Worm (Caenorhabditis elegans) whole organism, young adult: ENCODE data around the gene flp-16.

Source experiments
- B0019.2 ChIP-seq: fragments of 200-800 bp; sonication (Bioruptor generic); conservative IDR thresholded peaks from 2 replicates; pipeline ENCODE4 v1.3.6; 2022; ENCODE audit warnings: missing genetic modification reagents, missing genetic modification characterization, missing compliant biosample characterization
- C06A6.2 ChIP-seq: fragments of 200-800 bp; sonication (Bioruptor generic); conservative IDR thresholded peaks from 2 replicates; pipeline ENCODE4 v1.3.6; 2022; ENCODE audit warnings: missing genetic modification characterization, missing compliant biosample characterization
- C17E4.6 ChIP-seq: fragments of 200-800 bp; sonication (Bioruptor generic); IDR thresholded peaks from 2 replicates; pipeline ENCODE4 v1.3.6; 2022; ENCODE audit warnings: missing genetic modification reagents, missing genetic modification characterization, missing compliant biosample characterization
- F10E7.11 ChIP-seq: sonication (generic microtip); optimal IDR thresholded peaks from 2 replicates; lab custom pipeline; 2017; ENCODE audit warnings: mild to moderate bottlenecking, missing genetic modification characterization, moderate library complexity, missing compliant biosample characterization
- F22D6.2 ChIP-seq: sonication (generic microtip); optimal IDR thresholded peaks from 2 replicates; lab custom pipeline; 2016; ENCODE audit warnings: mild to moderate bottlenecking, missing genetic modification characterization, missing compliant biosample characterization
- F37B4.10 ChIP-seq: fragments of 200-800 bp; sonication (Bioruptor generic); IDR thresholded peaks from 2 replicates; pipeline ENCODE4 v1.3.6; 2022; ENCODE audit warnings: missing genetic modification characterization, missing compliant biosample characterization
- F39B2.1 ChIP-seq: fragments of 200-800 bp; sonication (Bioruptor generic); IDR thresholded peaks from 2 replicates; pipeline ENCODE4 v1.3.6; 2022; ENCODE audit warnings: missing genetic modification reagents, missing genetic modification characterization, missing compliant biosample characterization
- F49E8.2 ChIP-seq: sonication (generic microtip); optimal IDR thresholded peaks from 3 replicates; lab custom pipeline; 2017; ENCODE audit warnings: missing genetic modification characterization, mild to moderate bottlenecking, missing compliant biosample characterization, antibody characterized with exemption, moderate library complexity; ENCODE audit not compliant: insufficient read depth
- F55B11.4 ChIP-seq: sonication (generic microtip); optimal IDR thresholded peaks from 2 replicates; lab custom pipeline; 2016; ENCODE audit warnings: missing compliant biosample characterization, missing genetic modification characterization, borderline replicate concordance; ENCODE audit not compliant: insufficient read depth
- K11D2.4 ChIP-seq: fragments of 200-800 bp; sonication (Bioruptor generic); IDR thresholded peaks from 2 replicates; pipeline ENCODE4 v1.3.6; 2022; ENCODE audit warnings: missing genetic modification reagents, missing genetic modification characterization, missing compliant biosample characterization
- K12H6.12 ChIP-seq: fragments of 200-800 bp; sonication (Bioruptor generic); optimal IDR thresholded peaks from 2 replicates; lab custom pipeline; 2018; ENCODE audit warnings: mild to moderate bottlenecking, missing genetic modification characterization, missing compliant biosample characterization
- Y53F4B.3 ChIP-seq: fragments of 200-800 bp; sonication (Bioruptor generic); IDR thresholded peaks from 2 replicates; pipeline ENCODE4 v1.3.6; 2022; ENCODE audit warnings: missing genetic modification reagents, missing genetic modification characterization, missing compliant biosample characterization
- Y95B8A.8 ChIP-seq: fragments of 200-800 bp; sonication (Bioruptor generic); IDR thresholded peaks from 2 replicates; pipeline ENCODE4 v1.3.6; 2022; ENCODE audit warnings: missing genetic modification reagents, missing genetic modification characterization, missing compliant biosample characterization
- attf-3 ChIP-seq: fragments of 200-800 bp; sonication (Bioruptor generic); conservative IDR thresholded peaks from 2 replicates; pipeline ENCODE4 v1.3.6; 2022; ENCODE audit warnings: missing genetic modification reagents, missing genetic modification characterization, missing compliant biosample characterization
- attf-6 ChIP-seq: fragments of 200-800 bp; sonication (Bioruptor generic); IDR thresholded peaks from 2 replicates; pipeline ENCODE4 v1.3.6; 2022; ENCODE audit warnings: missing genetic modification reagents, missing genetic modification characterization, missing compliant biosample characterization
- ceh-100 ChIP-seq: fragments of 200-800 bp; sonication (Bioruptor generic); IDR thresholded peaks from 2 replicates; pipeline ENCODE4 v1.3.6; 2022; ENCODE audit warnings: missing genetic modification reagents, missing genetic modification characterization, missing compliant biosample characterization
- ceh-79 ChIP-seq: sonication (generic microtip); optimal IDR thresholded peaks from 2 replicates; lab custom pipeline; 2017; ENCODE audit warnings: mild to moderate bottlenecking, missing genetic modification characterization, missing compliant biosample characterization
- chd-7 ChIP-seq: sonication (generic microtip); optimal IDR thresholded peaks from 2 replicates; lab custom pipeline; 2016; ENCODE audit warnings: mild to moderate bottlenecking, missing genetic modification characterization, moderate library complexity, missing compliant biosample characterization
- die-1 ChIP-seq: sonication (generic microtip); optimal IDR thresholded peaks from 2 replicates; lab custom pipeline; 2016; ENCODE audit warnings: missing genotype, mild to moderate bottlenecking, missing genetic modification characterization, missing compliant biosample characterization
- dpff-1 ChIP-seq: sonication (generic microtip); optimal IDR thresholded peaks from 2 replicates; lab custom pipeline; 2017; ENCODE audit warnings: mild to moderate bottlenecking, missing genetic modification characterization, missing compliant biosample characterization
- dpl-1 ChIP-seq: fragments of 150-350 bp; optimal IDR thresholded peaks from 2 replicates; lab custom pipeline; 2014; ENCODE audit warnings: missing biosample characterization, missing genetic modification reagents, missing genetic modification characterization
- egl-44 ChIP-seq: fragments of 200-800 bp; sonication (Bioruptor generic); IDR thresholded peaks from 2 replicates; pipeline ENCODE4 v1.3.6; 2022; ENCODE audit warnings: missing genetic modification reagents, missing genetic modification characterization, missing compliant biosample characterization
- ets-4 ChIP-seq: fragments of 200-800 bp; sonication (Bioruptor generic); optimal IDR thresholded peaks from 2 replicates; lab custom pipeline; 2018; ENCODE audit warnings: mild to moderate bottlenecking, missing genetic modification characterization, missing compliant biosample characterization
- hmg-1.2 ChIP-seq: fragments of 200-800 bp; sonication (Bioruptor generic); IDR thresholded peaks from 2 replicates; pipeline ENCODE4 v1.3.6; 2022; ENCODE audit warnings: missing genetic modification reagents, missing genetic modification characterization, missing compliant biosample characterization
- hsf-1 ChIP-seq: fragments of 200-800 bp; sonication (Bioruptor generic); IDR thresholded peaks from 2 replicates; pipeline ENCODE4 v1.3.6; 2022; ENCODE audit warnings: missing genetic modification reagents, missing genetic modification characterization, missing compliant biosample characterization
- lag-1 ChIP-seq: fragments of 200-800 bp; sonication (Bioruptor generic); IDR thresholded peaks from 2 replicates; pipeline ENCODE4 v1.3.6; 2022; ENCODE audit warnings: missing genetic modification reagents, missing genetic modification characterization, missing compliant biosample characterization
- lin-40 ChIP-seq: sonication (generic microtip); optimal IDR thresholded peaks from 2 replicates; lab custom pipeline; 2016; ENCODE audit warnings: missing genetic modification characterization, mild to moderate bottlenecking, missing compliant biosample characterization, missing genotype, missing genetic modification reagents
- lsl-1 ChIP-seq: fragments of 200-800 bp; sonication (Bioruptor generic); optimal IDR thresholded peaks from 2 replicates; lab custom pipeline; 2018; ENCODE audit warnings: mild to moderate bottlenecking, missing genetic modification characterization, moderate library complexity, missing compliant biosample characterization
- lsy-27 ChIP-seq: sonication (generic microtip); optimal IDR thresholded peaks from 2 replicates; lab custom pipeline; 2017; ENCODE audit warnings: missing genetic modification characterization, mild to moderate bottlenecking, missing compliant biosample characterization, antibody characterized with exemption, missing genotype, borderline replicate concordance; ENCODE audit not compliant: insufficient read depth
- madf-10 ChIP-seq: sonication (generic microtip); optimal IDR thresholded peaks from 2 replicates; lab custom pipeline; 2016; ENCODE audit warnings: mild to moderate bottlenecking, missing genetic modification characterization, missing compliant biosample characterization
- mel-28 ChIP-seq: sonication (generic microtip); optimal IDR thresholded peaks from 2 replicates; lab custom pipeline; 2016; ENCODE audit warnings: borderline replicate concordance, mild to moderate bottlenecking, missing genetic modification characterization, missing compliant biosample characterization
- pha-4 ChIP-seq: fragments of 150-350 bp; sonication (generic microtip); optimal IDR thresholded peaks from 2 replicates; lab custom pipeline; 2014; ENCODE audit warnings: missing biosample characterization, missing genetic modification reagents, missing genetic modification characterization
- rcor-1 ChIP-seq: fragments of 200-800 bp; sonication (Bioruptor generic); IDR thresholded peaks from 2 replicates; pipeline ENCODE4 v1.3.6; 2022; ENCODE audit warnings: missing genetic modification reagents, missing genetic modification characterization, missing compliant biosample characterization
- rec-8 ChIP-seq, 2 experiments: sonication (generic microtip); optimal IDR thresholded peaks; 2 replicates each; lab custom pipeline; 2016; ENCODE audit warnings: mild to moderate bottlenecking in 2 of 2, missing genetic modification characterization in 2 of 2, missing genetic modification reagents in 2 of 2, missing genotype in 2 of 2, missing biosample characterization in 1 of 2, missing compliant biosample characterization in 1 of 2, moderate library complexity in 1 of 2
- rpc-1 ChIP-seq, 2 experiments: fragments of 150-350 bp in 1 of 2; sonication (generic microtip) in 1 of 2; optimal IDR thresholded peaks; 2 replicates each; lab custom pipeline; 2014 to 2018; ENCODE audit warnings: missing biosample characterization in 1 of 2, missing genetic modification characterization in 1 of 2, missing genetic modification reagents in 1 of 2, missing genotype in 1 of 2
- sea-2 ChIP-seq: fragments of 200-800 bp; sonication (Bioruptor generic); IDR thresholded peaks from 2 replicates; pipeline ENCODE4 v1.3.6; 2022; ENCODE audit warnings: missing genetic modification characterization, missing compliant biosample characterization
- snpc-1.3 ChIP-seq: sonication (generic microtip); optimal IDR thresholded peaks from 2 replicates; lab custom pipeline; 2017; ENCODE audit warnings: missing genetic modification characterization, mild to moderate bottlenecking, missing compliant biosample characterization, antibody characterized with exemption, moderate library complexity, missing genotype, missing genetic modification reagents; ENCODE audit not compliant: insufficient read depth
- sptf-2 ChIP-seq: fragments of 200-800 bp; sonication (Bioruptor generic); optimal IDR thresholded peaks from 2 replicates; lab custom pipeline; 2018; ENCODE audit warnings: mild to moderate bottlenecking, missing genetic modification characterization, missing compliant biosample characterization
- tbp1 ChIP-seq: fragments of 200-800 bp; sonication (Bioruptor generic); optimal IDR thresholded peaks from 2 replicates; lab custom pipeline; 2018; ENCODE audit warnings: mild to moderate bottlenecking, missing genetic modification characterization, missing compliant biosample characterization
- tbx-9 ChIP-seq: sonication (generic microtip); optimal IDR thresholded peaks from 2 replicates; lab custom pipeline; 2016; ENCODE audit warnings: borderline replicate concordance, missing genetic modification characterization, inconsistent platforms, missing compliant biosample characterization
- unc-130 ChIP-seq: sonication (generic microtip); optimal IDR thresholded peaks from 2 replicates; lab custom pipeline; 2016; ENCODE audit warnings: missing genetic modification reagents, missing genetic modification characterization, missing compliant biosample characterization
- zfh-2 ChIP-seq: fragments of 200-800 bp; sonication (Bioruptor generic); conservative IDR thresholded peaks from 2 replicates; pipeline ENCODE4 v1.3.6; 2022; ENCODE audit warnings: missing genetic modification reagents, missing genetic modification characterization, missing compliant biosample characterization
- ztf-3 ChIP-seq: fragments of 200-800 bp; sonication (Bioruptor generic); optimal IDR thresholded peaks from 2 replicates; lab custom pipeline; 2018; ENCODE audit warnings: mild to moderate bottlenecking, missing genetic modification characterization, missing compliant biosample characterization

flp-16 gene

ce11 chrII:13198845-13199244, 36.3 kb upstream of the flp-16 start:
- TF ChIP-seq ztf-3 (GFP tag; lab: Kevin White, UChicago): no peak
- TF ChIP-seq Y53F4B.3 (GFP tag; lab: Robert Waterston, UW): no peak
- no peak for TF ChIP-seq sptf-2 (GFP tag; lab: Kevin White, UChicago)
- no peak for TF ChIP-seq F55B11.4 (tag; lab: Kevin White, UChicago)
- peak; percentile 60 for TF ChIP-seq ceh-100 (GFP tag; lab: Robert Waterston, UW)
- no peak for TF ChIP-seq die-1 (tag; lab: Kevin White, UChicago)
- TF ChIP-seq attf-3: 0 out of 2 replicates have a peak, but pooled peaks have one; percentile 8
- no peak for TF ChIP-seq chd-7
- TF ChIP-seq hsf-1 (GFP tag; lab: Robert Waterston, UW): 0 out of 2 replicates have a peak, but pooled peaks have one; percentile 23
- TF ChIP-seq, all 124 proteins: peak for 3

DNA sequence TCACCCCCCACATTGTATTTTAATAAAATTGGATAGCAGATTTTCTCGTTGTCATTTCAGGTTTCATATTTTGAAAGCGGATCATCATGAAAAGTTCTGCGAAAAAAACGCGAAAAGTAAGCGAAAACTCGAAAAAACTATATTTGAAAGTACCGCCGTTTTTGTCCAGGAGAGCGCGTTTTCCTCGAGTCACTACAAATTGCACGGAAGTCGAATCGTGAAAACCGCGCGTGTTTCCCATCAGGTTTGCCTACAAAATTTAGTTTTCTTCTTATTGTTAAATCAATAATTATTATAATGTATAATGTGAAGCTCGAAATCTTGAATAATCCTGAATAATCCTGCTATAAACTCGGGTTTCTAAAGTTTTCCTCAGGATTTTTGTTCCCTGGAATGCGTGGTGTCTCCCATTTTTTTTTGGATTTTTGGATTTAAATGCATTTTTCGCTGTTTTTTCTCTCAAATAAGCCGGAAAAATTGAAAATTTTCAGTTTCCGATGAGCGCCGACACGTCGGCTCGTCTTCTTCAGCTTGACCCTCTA, 35.4 kb upstream of the flp-16 start, which contains the start of gene btf-1:
Gene btf-1 (plus strand): TSS at position 492 of the 542 bp plus-strand sequence.
- TF ChIP-seq ztf-3 (GFP tag; lab: Kevin White, UChicago) (no peak), Y95B8A.8 (GFP tag; lab: Robert Waterston, UW) (0 out of 2 replicates have a peak, but pooled peaks have one; percentile 19), lsl-1 (GFP tag; lab: Kevin White, UChicago) (peak; percentile 27), F55B11.4 (tag; lab: Kevin White, UChicago) (no peak), K12H6.12 (tag; lab: Kevin White, UChicago) (peak; percentile 88), madf-10 (tag; lab: Kevin White, UChicago) (peak; percentile 66), F49E8.2 (tag; lab: Kevin White, UChicago) (no peak), lsy-27 (tag; lab: Kevin White, UChicago) (peak; percentile 20), B0019.2 (GFP tag; lab: Robert Waterston, UW) (no peak), dpl-1 (GFP tag; lab: Kevin White, UChicago) (peak; percentile 61), K11D2.4 (GFP tag; lab: Robert Waterston, UW) (peak; percentile 80), F39B2.1 (GFP tag; lab: Robert Waterston, UW) (no peak), attf-3 (peak; percentile 69), tbx-9 (tag; lab: Kevin White, UChicago) (no peak), rpc-1 (optimal IDR thresholded peaks at IDR 0.05; lab: Kevin White, UChicago) (no peak), rpc-1 (tag; optimal IDR thresholded peaks at IDR 0.05; lab: Kevin White, UChicago) (no peak), ceh-79 (no peak), C06A6.2 (GFP tag; lab: Robert Waterston, UW) (peak; percentile 55; the same call in 1 of the 2 replicates), ceh-100 (GFP tag; lab: Robert Waterston, UW) (peak; percentile 97), unc-130 (peak; percentile 64), hmg-1.2 (GFP tag; lab: Robert Waterston, UW) (no peak; the same call in 1 of the 2 replicates), tbp1 (GFP tag; lab: Kevin White, UChicago) (peak; percentile 33), attf-6 (GFP tag; lab: Robert Waterston, UW) (no peak), rcor-1 (GFP tag; lab: Robert Waterston, UW) (0 out of 2 replicates have a peak, but pooled peaks have one; percentile 36), rec-8 (tag; optimal IDR thresholded peaks at IDR 0.05; lab: Kevin White, UChicago) (peak in 1 of 2 experiments; percentile 27), mel-28 (peak; percentile 60), zfh-2 (GFP tag; lab: Robert Waterston, UW) (no peak), sea-2 (GFP tag; lab: Robert Waterston, UW) (no peak), F37B4.10 (GFP tag; lab: Robert Waterston, UW) (no peak), F22D6.2 (tag; lab: Kevin White, UChicago) (no peak), pha-4 (tag; lab: Kevin White, UChicago) (peak; percentile 19), C17E4.6 (GFP tag; lab: Robert Waterston, UW) (0 out of 2 replicates have a peak, but pooled peaks have one; percentile 46), lin-40 (peak; percentile 82), egl-44 (GFP tag; lab: Robert Waterston, UW) (no peak), ets-4 (GFP tag; lab: Kevin White, UChicago) (no peak), dpff-1 (tag; lab: Kevin White, UChicago) (no peak), snpc-1.3 (tag; lab: Kevin White, UChicago) (peak; percentile 42), lag-1 (GFP tag; lab: Robert Waterston, UW) (no peak), F10E7.11 (tag; lab: Kevin White, UChicago) (peak; percentile 72), Y53F4B.3 (GFP tag; lab: Robert Waterston, UW) (no peak)
